Fruit fly (Drosophila melanogaster): ENCODE data around the gene daw.

Gene daw

DNA sequence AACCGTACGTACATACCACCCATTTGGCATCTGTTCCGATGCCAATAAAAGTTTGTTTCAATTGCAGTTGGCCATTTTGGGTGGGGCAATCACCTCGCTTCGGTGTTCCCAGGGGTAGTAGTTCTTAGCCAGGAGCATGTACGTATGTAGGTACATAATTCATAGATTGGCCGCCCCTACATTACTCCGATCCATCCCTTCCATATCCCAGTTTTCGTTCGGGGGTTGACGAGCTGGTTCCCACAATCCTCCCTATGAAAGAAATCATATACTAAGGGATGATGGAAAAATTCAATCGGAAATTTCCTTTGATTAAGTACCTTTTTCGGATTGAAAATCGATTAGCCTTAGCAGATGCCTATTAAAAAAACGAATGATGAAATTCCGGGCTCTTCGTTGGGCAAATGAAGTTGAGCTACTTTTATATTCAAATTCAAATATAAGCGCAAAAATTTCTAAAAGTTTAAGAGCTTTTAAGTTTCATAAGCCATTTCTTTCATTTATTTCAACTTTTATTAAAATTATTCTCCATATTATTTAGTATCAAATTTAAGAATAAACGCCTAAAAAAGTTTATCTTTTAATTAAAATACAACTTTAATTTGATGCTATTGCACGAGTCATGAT, 47.0 kb upstream of the daw start (continued):
- TF ChIP-seq wor (GFP tag; IDR thresholded peaks at IDR 0.05) (no peak), row (GFP tag; IDR thresholded peaks at IDR 0.05) (no peak; the same call in 2 of the 3 replicates), Dek (tag; optimal IDR thresholded peaks at IDR 0.05) (no peak), Med (GFP tag) (peak; percentile 70), E2f2 (GFP tag; IDR thresholded peaks at IDR 0.05) (peak; percentile 75), Elba2 (GFP tag; optimal IDR thresholded peaks at IDR 0.05) (no peak), CoRest (tag; optimal IDR thresholded peaks at IDR 0.05) (no peak), pb (GFP tag; optimal IDR thresholded peaks at IDR 0.05) (no peak), pfk (GFP tag; optimal IDR thresholded peaks at IDR 0.05) (no peak), sisA (GFP tag; IDR thresholded peaks at IDR 0.05) (no peak), CG17385 (GFP tag; optimal IDR thresholded peaks at IDR 0.05) (no peak), Jarid2 (GFP tag; optimal IDR thresholded peaks at IDR 0.05) (no peak), sc (optimal IDR thresholded peaks at IDR 0.05) (no peak), sc (GFP tag; optimal IDR thresholded peaks at IDR 0.05) (no peak), corto (GFP tag; optimal IDR thresholded peaks at IDR 0.05) (peak; percentile 9), Fer1 (GFP tag; optimal IDR thresholded peaks at IDR 0.05) (no peak), CG32532 (GFP tag; IDR thresholded peaks at IDR 0.05) (0 out of 2 replicates have a peak, but pooled peaks have one; percentile 6), CG15011 (GFP tag; optimal IDR thresholded peaks at IDR 0.05) (no peak), kni (GFP tag; optimal IDR thresholded peaks at IDR 0.05) (peak; percentile 48), ERR (GFP tag; optimal IDR thresholded peaks at IDR 0.05) (no peak), ara (GFP tag; IDR thresholded peaks at IDR 0.05) (no peak), bsh (GFP tag; optimal IDR thresholded peaks at IDR 0.05) (no peak), seq (GFP tag; IDR thresholded peaks at IDR 0.05) (peak; percentile 16; the same call in 1 of the 2 replicates), sob (GFP tag; IDR thresholded peaks at IDR 0.05) (no peak), CG10366 (GFP tag; IDR thresholded peaks at IDR 0.05) (no peak), CG8478 (optimal IDR thresholded peaks at IDR 0.05) (no peak), phol (tag; optimal IDR thresholded peaks at IDR 0.05) (peak; percentile 1), Dp (GFP tag; optimal IDR thresholded peaks at IDR 0.05) (peak; percentile 57), Hr39 (optimal IDR thresholded peaks at IDR 0.05) (no peak), C15 (GFP tag; IDR thresholded peaks at IDR 0.05) (no peak; the same call in 2 of the 3 replicates), CG1024 (GFP tag; IDR thresholded peaks at IDR 0.05) (no peak), CG10565 (GFP tag; optimal IDR thresholded peaks at IDR 0.05) (no peak), CG6791 (GFP tag; IDR thresholded peaks at IDR 0.05; ENCODE audit: partially characterized antibody) (0 out of 3 replicates have a peak, but pooled peaks have one; percentile 5), CG12236 (GFP tag; optimal IDR thresholded peaks at IDR 0.05) (no peak), CG18476 (GFP tag; optimal IDR thresholded peaks at IDR 0.05) (no peak), nerfin-2 (GFP tag; IDR thresholded peaks at IDR 0.05; ENCODE audit: partially characterized antibody) (no peak), Gug (GFP tag; IDR thresholded peaks at IDR 0.05) (no peak), CG7987 (GFP tag; optimal IDR thresholded peaks at IDR 0.05) (no peak), ro (GFP tag; IDR thresholded peaks at IDR 0.05) (no peak), CG4360 (GFP tag; IDR thresholded peaks at IDR 0.05) (no peak), NFAT (GFP tag; IDR thresholded peaks at IDR 0.05) (no peak; the same call in 1 of the 2 replicates), pita (GFP tag; optimal IDR thresholded peaks at IDR 0.05) (no peak), CG12299 (tag; optimal IDR thresholded peaks at IDR 0.05) (no peak), CG6765 (GFP tag; optimal IDR thresholded peaks at IDR 0.05) (no peak), CG9932 (GFP tag; IDR thresholded peaks at IDR 0.05) (no peak), CG10654 (GFP tag; optimal IDR thresholded peaks at IDR 0.05) (no peak), da (GFP tag; optimal IDR thresholded peaks at IDR 0.05) (no peak), pzg (GFP tag; optimal IDR thresholded peaks at IDR 0.05) (no peak), mam (GFP tag; optimal IDR thresholded peaks at IDR 0.05) (no peak), chif (GFP tag; optimal IDR thresholded peaks at IDR 0.05) (no peak), Blimp-1 (GFP tag; optimal IDR thresholded peaks at IDR 0.05) (no peak)

Data from whole organism, embryonic.